Fruit fly (Drosophila melanogaster): ENCODE data around the gene CG3224.

Gene CG3224

dm6 chrX:6624006-6624745 lies 37.1 kb downstream of the CG3224 start:
- TF ChIP-seq toe (GFP tag; optimal IDR thresholded peaks at IDR 0.05) (no peak), bab1 (GFP tag; optimal IDR thresholded peaks at IDR 0.05) (peak; percentile 93)

dm6 chrX:6621566-6622006 lies 39.7 kb downstream of the CG3224 start:
- TF ChIP-seq pad (GFP tag; optimal IDR thresholded peaks at IDR 0.05) = no peak
- TF ChIP-seq cic (GFP tag; optimal IDR thresholded peaks at IDR 0.05) = no peak

- peak; percentile 12 for TF ChIP-seq CG14711 (tag; optimal IDR thresholded peaks at IDR 0.05)
- TF ChIP-seq tj (GFP tag; optimal IDR thresholded peaks at IDR 0.05) = no peak
These were observed 43.9 kb downstream of the CG3224 start for dm6 chrX:6617372-6617771.

dm6 chrX:6616771-6617170 lies 44.5 kb downstream of the CG3224 start:
- TF ChIP-seq CG33017 (tag; optimal IDR thresholded peaks at IDR 0.05) (no peak), tj (GFP tag; optimal IDR thresholded peaks at IDR 0.05) (peak; percentile 15), cnc (optimal IDR thresholded peaks at IDR 0.05) (no peak), pad (GFP tag; optimal IDR thresholded peaks at IDR 0.05) (no peak)

dm6 chrX:6615476-6615875 lies 45.8 kb downstream of the CG3224 start:
- TF ChIP-seq CG11617 (GFP tag; optimal IDR thresholded peaks at IDR 0.05) (no peak), tj (GFP tag; optimal IDR thresholded peaks at IDR 0.05) (peak; percentile 9)

- TF ChIP-seq CG12768 (GFP tag; optimal IDR thresholded peaks at IDR 0.05) (no peak), CG14711 (tag; optimal IDR thresholded peaks at IDR 0.05) (no peak), CG7045 (GFP tag; optimal IDR thresholded peaks at IDR 0.05) (no peak), ovo (GFP tag; optimal IDR thresholded peaks at IDR 0.05) (no peak)
These were observed 47.0 kb downstream of the CG3224 start for dm6 chrX:6614266-6614665.

- TF ChIP-seq ovo (GFP tag; optimal IDR thresholded peaks at IDR 0.05) = no peak
- TF ChIP-seq cnc (optimal IDR thresholded peaks at IDR 0.05) = no peak
- no peak for TF ChIP-seq Hr96 (GFP tag; optimal IDR thresholded peaks at IDR 0.05)
These were observed 47.7 kb downstream of the CG3224 start for dm6 chrX:6613581-6613980.

- TF ChIP-seq bab1 (GFP tag; optimal IDR thresholded peaks at IDR 0.05) = no peak
- no peak for TF ChIP-seq Crg-1 (GFP tag; optimal IDR thresholded peaks at IDR 0.05)
- no peak for TF ChIP-seq CG7045 (GFP tag; optimal IDR thresholded peaks at IDR 0.05)
- no peak for TF ChIP-seq kay (GFP tag; ENCODE audit: borderline replicate concordance)
- TF ChIP-seq ovo (GFP tag; optimal IDR thresholded peaks at IDR 0.05) = no peak
- TF ChIP-seq Clk (GFP tag; optimal IDR thresholded peaks at IDR 0.05) = no peak
- no peak for TF ChIP-seq CG5204 (GFP tag; optimal IDR thresholded peaks at IDR 0.05)
- TF ChIP-seq CG12768 (GFP tag; optimal IDR thresholded peaks at IDR 0.05) = no peak
- TF ChIP-seq toe (GFP tag; optimal IDR thresholded peaks at IDR 0.05) = no peak
- no peak for TF ChIP-seq CG7101 (tag; optimal IDR thresholded peaks at IDR 0.05)
- TF ChIP-seq CG33017 (tag; optimal IDR thresholded peaks at IDR 0.05) = no peak
- TF ChIP-seq Hr96 (GFP tag; optimal IDR thresholded peaks at IDR 0.05) = no peak
- no peak for TF ChIP-seq CG11617 (GFP tag; optimal IDR thresholded peaks at IDR 0.05)
- no peak for TF ChIP-seq CG1620 (GFP tag; optimal IDR thresholded peaks at IDR 0.05)
- no peak for TF ChIP-seq cic (GFP tag; optimal IDR thresholded peaks at IDR 0.05)
- no peak for TF ChIP-seq tj (GFP tag; optimal IDR thresholded peaks at IDR 0.05)
- TF ChIP-seq CG14711 (tag; optimal IDR thresholded peaks at IDR 0.05) = no peak
- no peak for TF ChIP-seq cnc (optimal IDR thresholded peaks at IDR 0.05)
- no peak for TF ChIP-seq pad (GFP tag; optimal IDR thresholded peaks at IDR 0.05)
These were observed 48.8 kb downstream of the CG3224 start for dm6 chrX:6612509-6612908.

dm6 chrX:6611831-6612230 lies 49.4 kb downstream of the CG3224 start:
- TF ChIP-seq toe (GFP tag; optimal IDR thresholded peaks at IDR 0.05) (no peak), Mnt (GFP tag; optimal IDR thresholded peaks at IDR 0.05) (no peak), cic (GFP tag; optimal IDR thresholded peaks at IDR 0.05) (no peak), ovo (GFP tag; optimal IDR thresholded peaks at IDR 0.05) (no peak), CG33017 (tag; optimal IDR thresholded peaks at IDR 0.05) (no peak)

All from whole organism, adult.